Worm (Caenorhabditis elegans) whole organism, L1 larva: ENCODE measurements around the gene F54B11.10.

ENCODE experiments used
- lin-14 ChIP-seq: fragments of 200-800 bp; sonication (Bioruptor generic); optimal IDR thresholded peaks from 2 replicates; lab custom pipeline; 2018; ENCODE audit warnings: mild to moderate bottlenecking, missing genetic modification characterization, moderate library complexity, missing compliant biosample characterization
- lsy-2 ChIP-seq, 2 experiments: fragments of 150-350 bp; optimal IDR thresholded peaks; 2 replicates each; lab custom pipeline; 2014; ENCODE audit warnings: missing biosample characterization in 2 of 2, missing genetic modification characterization in 2 of 2
- nhr-28 ChIP-seq: fragments of 150-350 bp; optimal IDR thresholded peaks from 2 replicates; lab custom pipeline; 2014; ENCODE audit warnings: missing biosample characterization, missing genetic modification characterization
- skn-1 ChIP-seq: fragments of 150-350 bp; optimal IDR thresholded peaks from 2 replicates; lab custom pipeline; 2014; ENCODE audit warnings: missing biosample characterization, missing genetic modification characterization
- ztf-11 ChIP-seq, 2 experiments: sonication (generic microtip); optimal IDR thresholded peaks; 2 replicates each; lab custom pipeline; 2016 to 2017; ENCODE audit warnings: missing genetic modification characterization in 2 of 2, missing biosample characterization in 1 of 2, missing compliant biosample characterization in 1 of 2

DNA sequence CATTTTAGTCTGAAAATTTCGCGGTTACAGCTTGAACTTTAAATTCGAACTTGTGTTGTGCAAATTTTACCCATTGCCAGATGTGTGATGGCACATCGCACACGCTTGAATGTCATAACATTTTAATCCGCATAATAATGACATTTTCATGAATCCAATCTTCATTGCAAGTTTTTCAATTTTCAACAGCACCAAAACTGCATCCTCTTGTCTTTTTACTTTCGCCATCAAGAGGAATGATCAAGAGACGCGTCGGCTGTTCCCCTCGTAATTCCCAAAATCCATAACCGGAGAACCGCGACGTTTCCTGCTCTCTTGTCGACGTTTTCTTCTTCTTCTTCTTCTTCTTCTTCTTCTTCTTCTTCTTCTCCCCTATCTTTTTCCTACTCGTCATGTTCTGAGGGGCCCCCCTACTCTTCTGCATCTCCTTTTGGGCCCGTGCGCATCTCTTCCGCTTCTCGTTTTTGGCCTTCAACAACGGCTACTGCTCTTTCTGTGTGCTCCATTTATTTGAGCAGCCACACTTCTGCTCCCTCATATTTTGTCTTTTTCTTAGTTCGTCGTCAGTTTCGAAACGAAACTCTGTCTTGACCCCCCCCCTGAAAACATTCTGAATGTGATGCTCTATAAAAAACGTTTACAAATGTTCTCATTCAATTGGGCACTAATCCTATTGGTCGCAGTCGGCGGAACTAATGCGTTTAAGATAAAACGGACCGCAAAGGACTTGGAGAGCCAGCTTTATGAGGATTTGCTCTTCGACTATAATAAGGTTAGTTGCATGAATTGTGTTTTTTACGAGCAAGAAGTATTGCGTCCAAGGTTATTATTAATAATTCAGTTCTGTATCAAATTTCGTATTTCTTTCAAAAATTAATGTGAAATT lies 49.3 kb upstream of the F54B11.10 start, which contains the start of gene acr-12:
- TF ChIP-seq lin-14 (GFP tag; lab: Kevin White, UChicago) = peak; percentile 72
- TF ChIP-seq skn-1 = no peak
- no peak for TF ChIP-seq ztf-11 (tag; optimal IDR thresholded peaks at IDR 0.05; lab: Kevin White, UChicago)
- no peak for TF ChIP-seq nhr-28 (tag; lab: Kevin White, UChicago)
- TF ChIP-seq lsy-2 (tag; optimal IDR thresholded peaks at IDR 0.05; lab: Kevin White, UChicago) = no peak
